Worm (Caenorhabditis elegans): Measurements from ENCODE around the gene vps-22.

ce11 chrIII:4951824-4952223 is 10.5 kb downstream of the vps-22 start, which contains the start of gene flh-2:
- no peak for TF ChIP-seq ceh-82 (tag; optimal IDR thresholded peaks at IDR 0.05)
- no peak for TF ChIP-seq nhr-11 (tag; optimal IDR thresholded peaks at IDR 0.05)
- TF ChIP-seq nhr-237 (tag; optimal IDR thresholded peaks at IDR 0.05) = no peak
- TF ChIP-seq mdl-1 (tag; optimal IDR thresholded peaks at IDR 0.05) = no peak
- TF ChIP-seq daf-8 (GFP tag; IDR thresholded peaks at IDR 0.05) = no peak
- TF ChIP-seq pqm-1 (tag; optimal IDR thresholded peaks at IDR 0.05) = no peak
- no peak for TF ChIP-seq Y105C5A.15 (GFP tag; IDR thresholded peaks at IDR 0.05)
- no peak for TF ChIP-seq unc-39 (tag; optimal IDR thresholded peaks at IDR 0.05)
- TF ChIP-seq unc-62 (GFP tag; optimal IDR thresholded peaks at IDR 0.05 in 1 of 2) = no peak
- TF ChIP-seq unc-62 (tag; optimal IDR thresholded peaks at IDR 0.05) = no peak
